Worm (Caenorhabditis elegans) whole organism, late embryonic: ENCODE data around the gene C04A11.5.

Experiments used
- C08G9.2 ChIP-seq: sonication (generic microtip); optimal IDR thresholded peaks from 2 replicates; lab custom pipeline; 2016; ENCODE audit warnings: mild to moderate bottlenecking, missing genetic modification characterization, moderate library complexity, missing compliant biosample characterization
- F13H6.1 ChIP-seq: sonication (generic microtip); optimal IDR thresholded peaks from 2 replicates; lab custom pipeline; 2016; ENCODE audit warnings: missing genetic modification characterization, missing compliant biosample characterization
- K02D7.2 ChIP-seq: sonication (generic microtip); optimal IDR thresholded peaks from 2 replicates; lab custom pipeline; 2017; ENCODE audit warnings: mild to moderate bottlenecking, missing genetic modification characterization, missing compliant biosample characterization
- T23F11.4 ChIP-seq: fragments of 200-800 bp; sonication (Bioruptor generic); optimal IDR thresholded peaks from 2 replicates; lab custom pipeline; 2018; ENCODE audit warnings: mild to moderate bottlenecking, missing genetic modification characterization, missing compliant biosample characterization
- Y22D7AL.16 ChIP-seq: sonication (generic microtip); optimal IDR thresholded peaks from 2 replicates; lab custom pipeline; 2016; ENCODE audit warnings: missing genetic modification characterization, missing compliant biosample characterization
- ceh-14 ChIP-seq: sonication (generic microtip); optimal IDR thresholded peaks from 2 replicates; lab custom pipeline; 2016; ENCODE audit warnings: missing genotype, missing genetic modification characterization, missing compliant biosample characterization
- ceh-18 ChIP-seq: sonication (generic microtip); optimal IDR thresholded peaks from 2 replicates; lab custom pipeline; 2016; ENCODE audit warnings: missing genetic modification characterization, missing compliant biosample characterization
- ceh-19 ChIP-seq: fragments of 200-800 bp; sonication (Bioruptor generic); optimal IDR thresholded peaks from 2 replicates; lab custom pipeline; 2018; ENCODE audit warnings: mild to moderate bottlenecking, missing genetic modification characterization, missing compliant biosample characterization
- ceh-24 ChIP-seq: sonication (generic microtip); optimal IDR thresholded peaks from 2 replicates; lab custom pipeline; 2016; ENCODE audit warnings: mild to moderate bottlenecking, missing genetic modification characterization, missing compliant biosample characterization
- ceh-34 ChIP-seq: sonication (generic microtip); optimal IDR thresholded peaks from 2 replicates; lab custom pipeline; 2016; ENCODE audit warnings: mild to moderate bottlenecking, missing genetic modification characterization, missing compliant biosample characterization
- ceh-6 ChIP-seq: fragments of 200-800 bp; sonication (Bioruptor generic); optimal IDR thresholded peaks from 2 replicates; lab custom pipeline; 2018; ENCODE audit warnings: mild to moderate bottlenecking, missing genetic modification characterization, missing compliant biosample characterization
- che-1 ChIP-seq: sonication (generic microtip); optimal IDR thresholded peaks from 2 replicates; lab custom pipeline; 2016; ENCODE audit warnings: mild to moderate bottlenecking, missing genetic modification characterization, missing compliant biosample characterization
- elt-2 ChIP-seq: sonication (generic microtip); optimal IDR thresholded peaks from 2 replicates; lab custom pipeline; 2016; ENCODE audit warnings: missing genetic modification reagents, missing genetic modification characterization, missing compliant biosample characterization
- elt-4 ChIP-seq: sonication (generic microtip); optimal IDR thresholded peaks from 2 replicates; lab custom pipeline; 2016; ENCODE audit warnings: missing genetic modification characterization, missing compliant biosample characterization
- fkh-10 ChIP-seq: fragments of 150-350 bp; optimal IDR thresholded peaks from 2 replicates; lab custom pipeline; 2014; ENCODE audit warnings: missing biosample characterization, missing genetic modification reagents, missing genetic modification characterization
- fkh-6 ChIP-seq: sonication (generic microtip); optimal IDR thresholded peaks from 2 replicates; lab custom pipeline; 2016; ENCODE audit warnings: missing genetic modification characterization, missing compliant biosample characterization
- gmeb-2 ChIP-seq: sonication (generic microtip); optimal IDR thresholded peaks from 2 replicates; lab custom pipeline; 2016; ENCODE audit warnings: missing genetic modification characterization, inconsistent platforms, missing compliant biosample characterization
- hlh-13 ChIP-seq: fragments of 200-800 bp; sonication (Bioruptor generic); optimal IDR thresholded peaks from 2 replicates; lab custom pipeline; 2018; ENCODE audit warnings: mild to moderate bottlenecking, missing genetic modification characterization, missing compliant biosample characterization
- hlh-6 ChIP-seq: sonication (generic microtip); optimal IDR thresholded peaks from 2 replicates; lab custom pipeline; 2016; ENCODE audit warnings: missing genotype, missing genetic modification characterization, missing compliant biosample characterization
- madf-2 ChIP-seq: sonication (generic microtip); optimal IDR thresholded peaks from 2 replicates; lab custom pipeline; 2017; ENCODE audit warnings: missing genetic modification characterization, missing compliant biosample characterization
- mec-3 ChIP-seq: sonication (generic microtip); optimal IDR thresholded peaks from 2 replicates; lab custom pipeline; 2016; ENCODE audit warnings: borderline replicate concordance, missing genetic modification characterization, missing compliant biosample characterization
- nfya-1 ChIP-seq: sonication (generic microtip); optimal IDR thresholded peaks from 2 replicates; lab custom pipeline; 2017; ENCODE audit warnings: missing genetic modification characterization, mild to moderate bottlenecking, missing compliant biosample characterization, antibody characterized with exemption, moderate library complexity
- nhr-232 ChIP-seq: sonication (generic microtip); optimal IDR thresholded peaks from 2 replicates; lab custom pipeline; 2016; ENCODE audit warnings: missing genetic modification characterization, missing compliant biosample characterization
- npax-4 ChIP-seq: sonication (generic microtip); optimal IDR thresholded peaks from 2 replicates; lab custom pipeline; 2016; ENCODE audit warnings: missing genetic modification characterization, missing compliant biosample characterization
- pag-3 ChIP-seq: sonication (generic microtip); optimal IDR thresholded peaks from 2 replicates; lab custom pipeline; 2016; ENCODE audit warnings: missing compliant biosample characterization, missing genetic modification characterization, borderline replicate concordance
- pat-9 ChIP-seq: fragments of 200-800 bp; sonication (Bioruptor generic); optimal IDR thresholded peaks from 2 replicates; lab custom pipeline; 2018; ENCODE audit warnings: mild to moderate bottlenecking, missing genetic modification characterization, moderate library complexity, missing compliant biosample characterization
- pha-2 ChIP-seq: sonication (generic microtip); optimal IDR thresholded peaks from 2 replicates; lab custom pipeline; 2017; ENCODE audit warnings: mild to moderate bottlenecking, missing genetic modification characterization, missing compliant biosample characterization
- pha-4 ChIP-seq: fragments of 150-350 bp; optimal IDR thresholded peaks from 2 replicates; lab custom pipeline; 2018; ENCODE audit warnings: missing biosample characterization, missing genetic modification reagents, missing genetic modification characterization
- pqm-1 ChIP-seq: sonication (generic microtip); optimal IDR thresholded peaks from 2 replicates; lab custom pipeline; 2016; ENCODE audit warnings: missing genetic modification characterization, missing compliant biosample characterization
- rnt-1 ChIP-seq: sonication (generic microtip); optimal IDR thresholded peaks from 2 replicates; lab custom pipeline; 2016; ENCODE audit warnings: missing genetic modification characterization, missing compliant biosample characterization
- sox-2 ChIP-seq: fragments of 200-800 bp; sonication (Bioruptor generic); IDR thresholded peaks from 2 replicates; pipeline ENCODE4 v1.3.6; 2022; ENCODE audit warnings: missing genetic modification reagents, missing genetic modification characterization, missing compliant biosample characterization
- tbx-7 ChIP-seq: sonication (generic microtip); optimal IDR thresholded peaks from 2 replicates; lab custom pipeline; 2016; ENCODE audit warnings: missing genotype, missing genetic modification characterization, missing compliant biosample characterization
- ttx-3 ChIP-seq: sonication (generic microtip); optimal IDR thresholded peaks from 2 replicates; lab custom pipeline; 2016; ENCODE audit warnings: missing genetic modification reagents, missing genetic modification characterization, missing compliant biosample characterization
- unc-42 ChIP-seq: sonication (generic microtip); optimal IDR thresholded peaks from 2 replicates; lab custom pipeline; 2016; ENCODE audit warnings: missing genotype, missing genetic modification characterization, missing compliant biosample characterization
- unc-86 ChIP-seq: sonication (generic microtip); optimal IDR thresholded peaks from 2 replicates; lab custom pipeline; 2016; ENCODE audit warnings: missing genetic modification characterization, missing compliant biosample characterization
- ztf-16 ChIP-seq: sonication (generic microtip); optimal IDR thresholded peaks from 2 replicates; lab custom pipeline; 2017; ENCODE audit warnings: missing genetic modification characterization, missing compliant biosample characterization

Gene C04A11.5

DNA sequence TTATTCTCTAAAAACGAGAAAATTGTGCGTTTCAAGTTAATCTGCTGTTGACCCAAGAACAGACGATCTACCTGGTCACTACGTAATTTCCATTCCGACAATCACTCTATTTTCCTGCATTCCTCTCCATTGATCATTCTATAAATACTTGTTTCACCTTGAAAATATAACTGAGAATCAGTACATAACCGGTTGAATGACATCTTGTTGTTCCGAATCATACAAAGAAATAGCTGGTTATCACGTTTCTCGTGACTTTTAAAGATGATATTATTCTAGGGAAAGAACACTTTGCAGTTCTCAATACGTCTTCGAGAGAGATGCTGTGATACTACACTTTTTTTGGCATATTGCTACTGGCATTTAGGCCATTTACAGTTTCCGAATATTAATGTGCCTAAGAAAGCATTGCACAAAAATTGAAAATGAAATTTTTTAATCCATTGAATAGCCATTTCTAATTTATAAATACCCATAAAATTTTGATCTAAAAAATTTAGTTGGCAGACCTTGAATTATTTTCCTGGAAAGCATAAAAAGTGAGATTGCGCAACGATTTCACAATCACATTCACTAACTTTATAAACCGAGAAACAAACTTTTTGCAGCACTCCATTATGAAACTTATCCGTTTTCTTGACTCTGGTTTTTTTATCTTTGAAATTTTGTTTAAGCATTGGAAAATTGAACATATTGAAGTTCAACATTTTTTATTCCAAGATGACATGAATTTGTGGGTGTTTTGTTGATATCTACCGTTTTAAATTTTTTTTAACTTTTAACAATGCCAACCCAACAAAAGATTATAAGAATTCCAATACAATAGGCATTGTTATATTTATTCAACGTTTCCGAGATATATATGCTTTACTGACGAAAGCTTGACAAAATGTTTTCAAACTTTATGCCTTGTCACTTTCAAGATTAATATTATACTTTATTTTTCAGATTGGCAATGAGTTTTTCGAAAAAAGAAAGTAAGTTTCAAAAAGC lies at the start of gene C04A11.5:
TSS of gene C04A11.5 (plus strand) at position 943 of the 993 bp plus-strand sequence.
- TF ChIP-seq ceh-34 (tag; lab: Kevin White, UChicago) = no peak
- TF ChIP-seq ztf-16 (tag; lab: Kevin White, UChicago) = no peak
- TF ChIP-seq ceh-19 = no peak
- TF ChIP-seq mec-3 (tag; lab: Kevin White, UChicago) = no peak
- TF ChIP-seq unc-86 (tag; lab: Kevin White, UChicago) = no peak
- TF ChIP-seq Y22D7AL.16 (tag; lab: Kevin White, UChicago) = no peak
- TF ChIP-seq elt-4 = no peak
- no peak for TF ChIP-seq T23F11.4 (GFP tag; lab: Kevin White, UChicago)
- no peak for TF ChIP-seq pha-2
- TF ChIP-seq ceh-14 (tag; lab: Kevin White, UChicago) = no peak
- TF ChIP-seq hlh-6 (tag; lab: Kevin White, UChicago) = no peak
- TF ChIP-seq sox-2 (GFP tag; lab: Robert Waterston, UW) = no peak
- TF ChIP-seq madf-2 (tag; lab: Kevin White, UChicago) = no peak
- TF ChIP-seq nhr-232 (tag; lab: Kevin White, UChicago) = no peak
- TF ChIP-seq ceh-18 (tag; lab: Kevin White, UChicago) = no peak
- TF ChIP-seq elt-2 (tag; lab: Kevin White, UChicago) = no peak
- no peak for TF ChIP-seq ttx-3 (tag; lab: Kevin White, UChicago)

DNA sequence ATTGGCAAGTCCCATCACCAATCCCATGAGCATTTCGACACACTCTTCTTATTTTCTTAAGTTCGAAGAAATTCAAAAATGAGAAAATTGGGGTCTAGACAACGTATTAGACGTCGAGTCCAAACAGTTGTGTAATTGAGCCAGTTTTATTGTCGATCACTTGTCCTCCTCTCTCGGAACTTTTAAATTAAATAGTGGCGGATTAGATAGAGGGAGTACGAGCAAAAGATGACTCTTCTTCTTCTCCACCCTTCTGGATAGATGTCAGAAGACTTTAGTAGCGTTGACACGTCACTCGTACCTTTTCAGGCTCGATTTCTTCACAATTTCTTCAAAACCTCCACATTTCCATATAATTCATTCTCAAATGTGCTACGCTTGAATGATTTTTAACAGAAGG lies 49.2 kb upstream of the C04A11.5 start:
- no peak for TF ChIP-seq ceh-18 (tag; lab: Kevin White, UChicago)
- TF ChIP-seq nhr-232 (tag; lab: Kevin White, UChicago) = no peak
- no peak for TF ChIP-seq pat-9 (tag; lab: Kevin White, UChicago)
- TF ChIP-seq fkh-10 (GFP tag; lab: Kevin White, UChicago) = no peak
- TF ChIP-seq ceh-14 (tag; lab: Kevin White, UChicago) = no peak
- no peak for TF ChIP-seq pha-4 (tag; lab: Kevin White, UChicago)
- TF ChIP-seq fkh-6 (tag; lab: Kevin White, UChicago) = no peak
- TF ChIP-seq C08G9.2 (tag; lab: Kevin White, UChicago) = no peak
- TF ChIP-seq pqm-1 (tag; lab: Kevin White, UChicago) = no peak
- no peak for TF ChIP-seq pha-2
- TF ChIP-seq nfya-1 = no peak
- TF ChIP-seq pag-3 (tag; lab: Kevin White, UChicago) = no peak
- no peak for TF ChIP-seq madf-2 (tag; lab: Kevin White, UChicago)
- no peak for TF ChIP-seq ceh-24 (tag; lab: Kevin White, UChicago)

DNA sequence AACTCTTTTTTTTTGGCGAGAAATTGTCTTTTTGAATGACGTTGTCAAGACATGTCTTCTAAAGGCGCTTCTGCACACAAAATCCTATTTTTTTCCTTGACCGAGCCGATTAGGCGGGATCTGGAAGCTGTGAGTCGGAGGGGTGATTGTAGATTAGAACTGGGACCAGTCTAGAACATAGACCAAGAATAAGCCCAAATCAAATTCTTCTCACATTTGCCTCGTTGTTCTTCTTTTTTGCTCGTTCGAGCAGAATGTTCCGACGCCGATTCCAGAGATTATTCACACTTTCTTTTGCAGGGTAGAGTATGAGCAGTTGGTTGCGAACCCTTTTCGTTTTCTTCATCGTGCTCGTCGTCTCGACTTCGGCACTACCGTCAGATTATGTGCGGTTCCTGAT lies 45.8 kb upstream of the C04A11.5 start, which contains the start of gene nlp-53:
TSS of gene nlp-53 (plus strand) at position 301 of the 400 bp plus-strand sequence.
- TF ChIP-seq gmeb-2 (tag; lab: Kevin White, UChicago) = no peak
- no peak for TF ChIP-seq K02D7.2 (tag; lab: Kevin White, UChicago)
- TF ChIP-seq unc-42 (tag; lab: Kevin White, UChicago) = no peak
- TF ChIP-seq tbx-7 = no peak
- no peak for TF ChIP-seq nhr-232 (tag; lab: Kevin White, UChicago)
- no peak for TF ChIP-seq ceh-18 (tag; lab: Kevin White, UChicago)
- no peak for TF ChIP-seq hlh-13 (GFP tag; lab: Kevin White, UChicago)
- TF ChIP-seq rnt-1 (tag; lab: Kevin White, UChicago) = no peak
- no peak for TF ChIP-seq fkh-10 (GFP tag; lab: Kevin White, UChicago)
- no peak for TF ChIP-seq che-1
- TF ChIP-seq mec-3 (tag; lab: Kevin White, UChicago) = no peak
- TF ChIP-seq npax-4 (tag; lab: Kevin White, UChicago) = no peak
- TF ChIP-seq F13H6.1 = no peak
- TF ChIP-seq ceh-6 (GFP tag; lab: Kevin White, UChicago) = no peak
